Fruit fly (Drosophila melanogaster) whole organism, adult: ENCODE measurements around the gene prage.

Source experiments
- Hr96 ChIP-seq: fragments of 200-800 bp; sonication (Bioruptor generic); optimal IDR thresholded peaks from 2 replicates; lab custom pipeline; 2016; ENCODE audit warnings: missing biosample characterization, missing genetic modification characterization
- bab1 ChIP-seq: fragments of 200-800 bp; sonication (Bioruptor generic); optimal IDR thresholded peaks from 3 replicates; lab custom pipeline; 2019; ENCODE audit warnings: missing biosample characterization, mild to moderate bottlenecking, missing genetic modification characterization, moderate library complexity
- cnc ChIP-seq, 2 experiments: fragments of >200 bp; optimal IDR thresholded peaks; 2 replicates each; lab custom pipeline; 2017
- kay ChIP-seq: fragments of 200-800 bp; sonication (Bioruptor generic); peaks from one replicate; lab custom pipeline; 2016; ENCODE audit warnings: missing biosample characterization, missing genetic modification characterization, borderline replicate concordance
- tj ChIP-seq: fragments of 200-800 bp; sonication (Bioruptor generic); optimal IDR thresholded peaks from 3 replicates; lab custom pipeline; 2017; ENCODE audit warnings: missing biosample characterization, mild to moderate bottlenecking, missing genetic modification characterization, moderate library complexity

dm6 chrX:1735083-1735482 lies 38.4 kb upstream of the prage start:
- TF ChIP-seq cnc (optimal IDR thresholded peaks at IDR 0.05; lab: Kevin White, UChicago) (no peak), kay (GFP tag; lab: Kevin White, UChicago) (no peak), Hr96 (GFP tag; lab: Kevin White, UChicago) (no peak), bab1 (GFP tag; lab: Kevin White, UChicago) (no peak), tj (no peak)
